Fruit fly (Drosophila melanogaster) S2 (cell line): ENCODE data around the gene CG16779.

Experiments used
- CG8478 ChIP-seq: fragments of >200 bp; optimal IDR thresholded peaks from 2 replicates; lab custom pipeline; 2018
- CTCF ChIP-seq, 2 experiments: fragments of >200 bp; optimal IDR thresholded peaks; 2 replicates each; lab custom pipeline; 2018

dm6 chr3R:9491065-9491567 lies 2.4 kb downstream of the CG16779 start:
- TF ChIP-seq CTCF (optimal IDR thresholded peaks at IDR 0.05; lab: Kevin White, UChicago), result no peak
- no peak for TF ChIP-seq CG8478
